Fruit fly (Drosophila melanogaster) whole organism, embryonic: Measurements from ENCODE around the gene RpS29.

Experiments
- Adf1 ChIP-seq: fragments of 200-800 bp; sonication (Bioruptor generic); IDR thresholded peaks from 2 replicates; pipeline ENCODE4 v1.3.6; 2022; ENCODE audit warnings: missing biosample characterization, missing genetic modification characterization
- Antp ChIP-seq: fragments of 200-800 bp; sonication (Bioruptor generic); optimal IDR thresholded peaks from 3 replicates; lab custom pipeline; 2016; ENCODE audit warnings: missing biosample characterization, missing genetic modification characterization
- Atf3 ChIP-seq: fragments of 200-800 bp; sonication (Bioruptor generic); optimal IDR thresholded peaks from 3 replicates; lab custom pipeline; 2016; ENCODE audit warnings: missing biosample characterization, missing genetic modification characterization
- CG1024 ChIP-seq: fragments of 200-800 bp; sonication (Bioruptor generic); IDR thresholded peaks from 2 replicates; pipeline ENCODE4 v1.3.6; 2022; ENCODE audit warnings: missing biosample characterization, missing genetic modification characterization
- CG11247 ChIP-seq: fragments of 200-800 bp; sonication (Bioruptor generic); IDR thresholded peaks from 2 replicates; pipeline ENCODE4 v1.3.6; 2022; ENCODE audit warnings: missing biosample characterization, missing genetic modification characterization
- CG11456 ChIP-seq: fragments of 200-800 bp; sonication (Bioruptor generic); IDR thresholded peaks from 3 replicates; pipeline ENCODE4 v1.3.6; 2022; ENCODE audit warnings: missing biosample characterization, missing genetic modification characterization
- CG11560 ChIP-seq: fragments of 200-800 bp; sonication (Bioruptor generic); IDR thresholded peaks from 3 replicates; pipeline ENCODE4 v1.3.6; 2022; ENCODE audit warnings: missing biosample characterization, missing genetic modification characterization
- CG1233 ChIP-seq: fragments of 200-800 bp; sonication (Bioruptor generic); optimal IDR thresholded peaks from 4 replicates; lab custom pipeline; 2018; ENCODE audit warnings: missing biosample characterization, mild to moderate bottlenecking, missing genetic modification characterization
- CG13296 ChIP-seq: fragments of 200-800 bp; sonication (Bioruptor generic); optimal IDR thresholded peaks from 3 replicates; lab custom pipeline; 2018; ENCODE audit warnings: missing biosample characterization, mild to moderate bottlenecking, missing genetic modification characterization
- CG15601 ChIP-seq: fragments of 200-800 bp; sonication (Bioruptor generic); optimal IDR thresholded peaks from 3 replicates; lab custom pipeline; 2019; ENCODE audit warnings: missing biosample characterization, mild to moderate bottlenecking, missing genetic modification characterization, moderate library complexity
- CG16779 ChIP-seq: fragments of 200-800 bp; sonication (Bioruptor generic); IDR thresholded peaks from 2 replicates; pipeline ENCODE4 v1.3.6; 2022; ENCODE audit warnings: missing biosample characterization, missing genetic modification characterization
- CG1832 ChIP-seq: fragments of 200-800 bp; sonication (Bioruptor generic); optimal IDR thresholded peaks from 2 replicates; lab custom pipeline; 2017; ENCODE audit warnings: missing biosample characterization, mild to moderate bottlenecking, missing genetic modification characterization, inconsistent platforms
- CG18619 ChIP-seq: fragments of 200-800 bp; sonication (Bioruptor generic); optimal IDR thresholded peaks from 3 replicates; lab custom pipeline; 2017; ENCODE audit warnings: missing biosample characterization, mild to moderate bottlenecking, missing genetic modification characterization
- CG31365 ChIP-seq: fragments of 200-800 bp; sonication (Bioruptor generic); optimal IDR thresholded peaks from 2 replicates; lab custom pipeline; 2018; ENCODE audit warnings: missing biosample characterization, mild to moderate bottlenecking, missing genetic modification characterization
- CG31441 ChIP-seq: fragments of 200-800 bp; sonication (Bioruptor generic); IDR thresholded peaks from 2 replicates; pipeline ENCODE4 v1.3.6; 2022; ENCODE audit warnings: missing biosample characterization, missing genetic modification characterization
- CG32532 ChIP-seq: fragments of 200-800 bp; sonication (Bioruptor generic); IDR thresholded peaks from 2 replicates; pipeline ENCODE4 v1.3.6; 2022; ENCODE audit warnings: missing biosample characterization, missing genetic modification characterization
- CG34224 ChIP-seq: fragments of 200-800 bp; sonication (Bioruptor generic); IDR thresholded peaks from 3 replicates; pipeline ENCODE4 v1.3.6; 2022; ENCODE audit warnings: missing biosample characterization, missing genetic modification characterization; ENCODE audit not compliant: partially characterized antibody
- CG34422 ChIP-seq: fragments of 200-800 bp; sonication (Bioruptor generic); IDR thresholded peaks from 3 replicates; pipeline ENCODE4 v1.3.6; 2022; ENCODE audit warnings: missing biosample characterization, missing genetic modification characterization
- CG4328 ChIP-seq: fragments of 200-800 bp; sonication (Bioruptor generic); optimal IDR thresholded peaks from 3 replicates; lab custom pipeline; 2017; ENCODE audit warnings: missing biosample characterization, missing genetic modification reagents, missing genetic modification characterization
- CG5953 ChIP-seq: fragments of 200-800 bp; sonication (Bioruptor generic); IDR thresholded peaks from 2 replicates; pipeline ENCODE4 v1.3.6; 2022; ENCODE audit warnings: missing biosample characterization, missing genetic modification characterization
- Dip3 ChIP-seq: fragments of 200-800 bp; sonication (Bioruptor generic); optimal IDR thresholded peaks from 3 replicates; lab custom pipeline; 2016; ENCODE audit warnings: missing biosample characterization, missing genetic modification characterization
- Dll ChIP-seq: fragments of 200-800 bp; sonication (Bioruptor generic); IDR thresholded peaks from 4 replicates; pipeline ENCODE4 v1.3.6; 2022; ENCODE audit warnings: missing biosample characterization, missing genetic modification characterization; ENCODE audit not compliant: partially characterized antibody
- Elba2 ChIP-seq: fragments of 200-800 bp; sonication (Bioruptor generic); optimal IDR thresholded peaks from 3 replicates; lab custom pipeline; 2016; ENCODE audit warnings: missing biosample characterization, missing genetic modification characterization
- H2.0 ChIP-seq: fragments of 200-800 bp; sonication (Bioruptor generic); IDR thresholded peaks from 2 replicates; pipeline ENCODE4 v1.3.6; 2022; ENCODE audit warnings: missing biosample characterization, missing genetic modification characterization
- Hmr ChIP-seq: fragments of 200-800 bp; sonication (Bioruptor generic); optimal IDR thresholded peaks from 3 replicates; lab custom pipeline; 2017; ENCODE audit warnings: mild to moderate bottlenecking, missing biosample characterization, missing genetic modification reagents, missing genetic modification characterization
- Hmx ChIP-seq: fragments of 200-800 bp; sonication (Bioruptor generic); optimal IDR thresholded peaks from 2 replicates; lab custom pipeline; 2016; ENCODE audit warnings: missing biosample characterization, missing genetic modification characterization
- Mes4 ChIP-seq: fragments of 200-800 bp; sonication (Bioruptor generic); optimal IDR thresholded peaks from 2 replicates; lab custom pipeline; 2016; ENCODE audit warnings: missing biosample characterization, missing genetic modification characterization
- Nf-YC ChIP-seq: fragments of 200-800 bp; optimal IDR thresholded peaks from 3 replicates; lab custom pipeline; 2019; ENCODE audit warnings: missing biosample characterization, mild to moderate bottlenecking, missing genetic modification characterization, moderate library complexity
- Sry-δ ChIP-seq: fragments of 200-800 bp; sonication (Bioruptor generic); optimal IDR thresholded peaks from 2 replicates; lab custom pipeline; 2016; ENCODE audit warnings: missing biosample characterization, missing genetic modification characterization
- YL-1 ChIP-seq: fragments of 200-800 bp; sonication (Bioruptor generic); optimal IDR thresholded peaks from 3 replicates; lab custom pipeline; 2017; ENCODE audit warnings: missing biosample characterization, mild to moderate bottlenecking, missing genetic modification characterization
- ab ChIP-seq: fragments of 200-800 bp; sonication (Bioruptor generic); optimal IDR thresholded peaks from 2 replicates; lab custom pipeline; 2016; ENCODE audit warnings: missing biosample characterization, missing genetic modification characterization
- aop ChIP-seq: fragments of 200-800 bp; sonication (Bioruptor generic); IDR thresholded peaks from 2 replicates; pipeline ENCODE4 v1.3.6; 2022; ENCODE audit warnings: missing biosample characterization, missing genetic modification characterization
- cato ChIP-seq: fragments of 200-800 bp; sonication (Bioruptor generic); optimal IDR thresholded peaks from 2 replicates; lab custom pipeline; 2016; ENCODE audit warnings: missing biosample characterization, missing genetic modification characterization, borderline replicate concordance
- chm ChIP-seq: fragments of 200-800 bp; sonication (Bioruptor generic); IDR thresholded peaks from 2 replicates; pipeline ENCODE4 v1.3.6; 2022; ENCODE audit warnings: missing biosample characterization, missing genetic modification characterization
- disco-r ChIP-seq: fragments of 200-800 bp; sonication (Bioruptor generic); optimal IDR thresholded peaks from 2 replicates; lab custom pipeline; 2016; ENCODE audit warnings: missing biosample characterization, missing genetic modification characterization
- dmrt11E ChIP-seq: fragments of 200-800 bp; sonication (Bioruptor generic); optimal IDR thresholded peaks from 3 replicates; lab custom pipeline; 2018; ENCODE audit warnings: missing biosample characterization, mild to moderate bottlenecking, missing genetic modification characterization, moderate library complexity
- gem ChIP-seq: fragments of 200-800 bp; sonication (Bioruptor generic); optimal IDR thresholded peaks from 2 replicates; lab custom pipeline; 2019; ENCODE audit warnings: missing biosample characterization, mild to moderate bottlenecking, missing genetic modification characterization, moderate library complexity
- lbe ChIP-seq: fragments of 200-800 bp; sonication (Bioruptor generic); optimal IDR thresholded peaks from 2 replicates; lab custom pipeline; 2016; ENCODE audit warnings: missing biosample characterization, mild to moderate bottlenecking, missing genetic modification characterization
- lmd ChIP-seq: fragments of 200-800 bp; sonication (Bioruptor generic); IDR thresholded peaks from 2 replicates; pipeline ENCODE4 v1.3.6; 2022; ENCODE audit warnings: missing biosample characterization, missing genetic modification characterization
- mirr ChIP-seq: fragments of 200-800 bp; sonication (Bioruptor generic); optimal IDR thresholded peaks from 3 replicates; lab custom pipeline; 2018; ENCODE audit warnings: missing biosample characterization, mild to moderate bottlenecking, missing genetic modification characterization
- peb ChIP-seq: fragments of 200-800 bp; sonication (Bioruptor generic); IDR thresholded peaks from 2 replicates; pipeline ENCODE4 v1.3.6; 2022; ENCODE audit warnings: missing biosample characterization, missing genetic modification characterization
- pho ChIP-seq: fragments of 200-800 bp; sonication (Bioruptor generic); optimal IDR thresholded peaks from 2 replicates; lab custom pipeline; 2016; ENCODE audit warnings: missing biosample characterization, missing genetic modification characterization
- sima ChIP-seq: fragments of 200-800 bp; sonication (Bioruptor generic); optimal IDR thresholded peaks from 2 replicates; lab custom pipeline; 2016; ENCODE audit warnings: missing biosample characterization, missing genetic modification characterization
- slbo ChIP-seq: fragments of 200-800 bp; sonication (Bioruptor generic); IDR thresholded peaks from 2 replicates; pipeline ENCODE4 v1.3.6; 2022; ENCODE audit warnings: missing biosample characterization, missing genetic modification characterization
- stwl ChIP-seq: fragments of 200-800 bp; sonication (Bioruptor generic); optimal IDR thresholded peaks from 3 replicates; lab custom pipeline; 2018; ENCODE audit warnings: missing biosample characterization, mild to moderate bottlenecking, missing genetic modification characterization, moderate library complexity
- tna ChIP-seq: fragments of 200-800 bp; sonication (Bioruptor generic); IDR thresholded peaks from 2 replicates; pipeline ENCODE4 v1.3.6; 2022; ENCODE audit warnings: missing biosample characterization, missing genetic modification characterization; ENCODE audit not compliant: partially characterized antibody
- trh ChIP-seq: fragments of 200-800 bp; sonication (Bioruptor generic); optimal IDR thresholded peaks from 2 replicates; lab custom pipeline; 2016; ENCODE audit warnings: missing biosample characterization, missing genetic modification characterization
- usp ChIP-seq: fragments of >200 bp; optimal IDR thresholded peaks from 2 replicates; lab custom pipeline; 2017; ENCODE audit warnings: missing biosample characterization, missing genetic modification characterization
- zen2 ChIP-seq: fragments of 200-800 bp; sonication (Bioruptor generic); IDR thresholded peaks from 3 replicates; pipeline ENCODE4 v1.3.6; 2022; ENCODE audit warnings: missing biosample characterization, missing genetic modification characterization; ENCODE audit not compliant: partially characterized antibody
- zf30C ChIP-seq: fragments of 200-800 bp; sonication (Bioruptor generic); optimal IDR thresholded peaks from 3 replicates; lab custom pipeline; 2018; ENCODE audit warnings: missing biosample characterization, mild to moderate bottlenecking, missing genetic modification characterization
- zfh1 ChIP-seq: fragments of 200-800 bp; sonication (Bioruptor generic); IDR thresholded peaks from 3 replicates; pipeline ENCODE4 v1.3.6; 2022; ENCODE audit warnings: missing biosample characterization, missing genetic modification characterization

RpS29 gene

dm6 chr3R:9747272-9747874 is 30.5 kb upstream of the RpS29 start, which contains the start of gene CG12948 (continued):
- no peak for TF ChIP-seq zf30C
- peak; percentile 64 for TF ChIP-seq lbe
- TF ChIP-seq CG18619 (GFP tag; lab: Kevin White, UChicago), result no peak
- TF ChIP-seq CG32532 (GFP tag; lab: Robert Waterston, UW), result peak; percentile 33; the same call in 1 of the 2 replicates
- TF ChIP-seq ab (GFP tag; lab: Kevin White, UChicago), result no peak
- TF ChIP-seq CG11247, result peak; percentile 18; the same call in 1 of the 2 replicates
- no peak for TF ChIP-seq CG15601 (tag; lab: Kevin White, UChicago)
- no peak for TF ChIP-seq mirr
- TF ChIP-seq CG13296 (GFP tag; lab: Kevin White, UChicago), result peak; percentile 54
- peak; percentile 44; the same call in 1 of the 3 replicates for TF ChIP-seq CG11560
- TF ChIP-seq Hmr, result no peak
- no peak for TF ChIP-seq CG1233 (GFP tag; lab: Kevin White, UChicago)
- TF ChIP-seq dmrt11E, result peak; percentile 46
- TF ChIP-seq CG1832 (GFP tag; lab: Kevin White, UChicago), result no peak
- no peak; the same call in 1 of the 2 replicates for TF ChIP-seq CG31441 (GFP tag; lab: Robert Waterston, UW)
- peak; percentile 76; the same call in 1 of the 3 replicates for TF ChIP-seq zen2 (GFP tag; lab: Robert Waterston, UW)
- TF ChIP-seq H2.0 (GFP tag; lab: Robert Waterston, UW), result no peak
- no peak for TF ChIP-seq trh (GFP tag; lab: Kevin White, UChicago)
- no peak for TF ChIP-seq Hmx
- peak; percentile 40 for TF ChIP-seq pho (GFP tag; lab: Kevin White, UChicago)
- TF ChIP-seq sima (GFP tag; lab: Kevin White, UChicago), result no peak
- peak; percentile 45 for TF ChIP-seq YL-1 (GFP tag; lab: Kevin White, UChicago)
- peak; percentile 83 for TF ChIP-seq Sry-δ (GFP tag; lab: Kevin White, UChicago)
- no peak for TF ChIP-seq CG16779 (GFP tag; lab: Robert Waterston, UW)
- no peak for TF ChIP-seq Mes4 (GFP tag; lab: Kevin White, UChicago)
- TF ChIP-seq lmd, result peak; percentile 45
- TF ChIP-seq peb (GFP tag; lab: Robert Waterston, UW), result no peak
- no peak for TF ChIP-seq chm (GFP tag; lab: Robert Waterston, UW)
- TF ChIP-seq Antp (GFP tag; lab: Kevin White, UChicago), result peak; percentile 41
- peak; percentile 26; the same call in 1 of the 2 replicates for TF ChIP-seq Adf1 (GFP tag; lab: Robert Waterston, UW)
- TF ChIP-seq cato (GFP tag; lab: Kevin White, UChicago), result no peak
- peak; percentile 71 for TF ChIP-seq tna (GFP tag; lab: Robert Waterston, UW)
- TF ChIP-seq CG5953 (GFP tag; lab: Robert Waterston, UW), result no peak
- TF ChIP-seq CG11456 (GFP tag; lab: Robert Waterston, UW), result 0 out of 3 replicates have a peak, but pooled peaks have one; percentile 12
- peak; percentile 96 for TF ChIP-seq CG34224 (GFP tag; lab: Robert Waterston, UW)
- TF ChIP-seq Nf-YC (tag; lab: Kevin White, UChicago), result no peak
- no peak for TF ChIP-seq Elba2 (GFP tag; lab: Kevin White, UChicago)
- no peak for TF ChIP-seq CG1024
- no peak for TF ChIP-seq Atf3 (GFP tag; lab: Kevin White, UChicago)
- TF ChIP-seq aop (GFP tag; lab: Robert Waterston, UW), result no peak
- 0 out of 3 replicates have a peak, but pooled peaks have one; percentile 40 for TF ChIP-seq CG34422 (GFP tag; lab: Robert Waterston, UW)
- TF ChIP-seq zfh1 (GFP tag; lab: Robert Waterston, UW), result no peak; the same call in 2 of the 3 replicates
- TF ChIP-seq Dll (GFP tag; lab: Robert Waterston, UW), result peak; percentile 99
- TF ChIP-seq slbo (GFP tag; lab: Robert Waterston, UW), result peak; percentile 67
- no peak for TF ChIP-seq disco-r (GFP tag; lab: Kevin White, UChicago)
- no peak for TF ChIP-seq stwl (tag; lab: Kevin White, UChicago)
- TF ChIP-seq gem, result no peak
- TF ChIP-seq CG31365 (tag; lab: Kevin White, UChicago), result peak; percentile 19
- no peak for TF ChIP-seq CG4328
- peak; percentile 45 for TF ChIP-seq Dip3
- TF ChIP-seq usp (GFP tag; lab: Kevin White, UChicago), result no peak
